Worm (Caenorhabditis elegans): ENCODE results near the gene F31D5.1.

Gene F31D5.1

DNA sequence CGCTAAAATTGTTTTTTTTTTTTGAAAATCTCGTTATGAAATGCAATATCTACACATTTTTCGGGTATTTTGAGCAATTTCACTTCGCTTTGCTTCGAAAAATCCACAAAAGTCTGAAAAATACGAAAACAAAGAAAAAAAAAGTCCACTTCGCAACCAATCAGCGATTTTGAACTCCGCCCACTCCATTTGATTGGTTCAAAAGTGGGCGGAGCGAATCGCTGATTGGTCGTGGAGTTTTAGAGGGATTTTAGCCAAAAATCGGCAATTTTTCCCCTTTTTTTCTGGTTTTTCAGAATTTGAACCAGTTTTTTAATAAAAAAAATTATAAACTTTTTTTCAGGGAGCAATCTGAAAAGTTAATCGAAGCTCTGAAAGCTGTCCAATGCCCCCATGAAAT, 19.8 kb downstream of the F31D5.1 start:
- no peak for TF ChIP-seq pes-1 (GFP tag; IDR thresholded peaks at IDR 0.05)
- TF ChIP-seq scrt-1 (GFP tag; IDR thresholded peaks at IDR 0.05) = no peak
- TF ChIP-seq flt-1 (GFP tag; IDR thresholded peaks at IDR 0.05) = no peak
- TF ChIP-seq hmbx-1 (tag; optimal IDR thresholded peaks at IDR 0.05) = no peak
- no peak for TF ChIP-seq ets-7 (tag; optimal IDR thresholded peaks at IDR 0.05)
- no peak for TF ChIP-seq ceh-13 (GFP tag; optimal IDR thresholded peaks at IDR 0.05)
- TF ChIP-seq hnd-1 (tag; optimal IDR thresholded peaks at IDR 0.05) = no peak

DNA sequence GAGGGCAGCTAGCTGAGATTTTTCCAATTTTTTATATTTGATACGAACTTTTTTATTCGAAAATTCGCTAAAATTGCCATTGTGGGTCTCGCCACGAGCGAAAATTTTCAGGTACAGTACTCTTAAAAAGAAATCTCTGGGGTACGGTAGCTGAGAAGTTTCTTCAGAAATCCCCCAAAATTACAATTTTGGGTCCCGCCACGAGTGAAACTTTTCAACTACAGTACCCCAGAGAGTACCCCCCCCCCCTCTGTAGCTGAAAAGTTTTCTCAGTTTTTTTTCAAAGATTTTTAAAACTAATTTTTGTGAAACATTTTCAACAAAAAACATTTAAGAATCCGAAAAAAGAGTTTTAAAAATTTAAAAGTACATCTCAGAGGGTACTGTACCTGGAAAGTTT, 25.8 kb downstream of the F31D5.1 start:
- no peak for TF ChIP-seq hmg-4 (GFP tag; optimal IDR thresholded peaks at IDR 0.05)
- TF ChIP-seq hnd-1 (tag; optimal IDR thresholded peaks at IDR 0.05) = no peak
- TF ChIP-seq ama-1 (optimal IDR thresholded peaks at IDR 0.05) = no peak
- TF ChIP-seq flt-1 (GFP tag; IDR thresholded peaks at IDR 0.05) = no peak
- TF ChIP-seq tbx-11 (GFP tag; IDR thresholded peaks at IDR 0.05) = no peak
- TF ChIP-seq tbx-37 (GFP tag; conservative IDR thresholded peaks at IDR 0.05) = no peak
- no peak for TF ChIP-seq aly-1 (tag; optimal IDR thresholded peaks at IDR 0.05)
- TF ChIP-seq ets-7 (tag; optimal IDR thresholded peaks at IDR 0.05) = no peak
- TF ChIP-seq ceh-36 (tag; optimal IDR thresholded peaks at IDR 0.05) = no peak
- no peak for TF ChIP-seq tra-4 (tag; optimal IDR thresholded peaks at IDR 0.05)
- TF ChIP-seq hmbx-1 (tag; optimal IDR thresholded peaks at IDR 0.05) = no peak
- no peak for TF ChIP-seq sea-1 (GFP tag; conservative IDR thresholded peaks at IDR 0.05)

ce11 chrII:4246897-4247296, 27.7 kb downstream of the F31D5.1 start, which contains the start of gene gpa-11:
TSS of gene gpa-11 (plus strand) at chrII:4247197.
- no peak for TF ChIP-seq hmbx-1 (tag; optimal IDR thresholded peaks at IDR 0.05)
- no peak for TF ChIP-seq ama-1 (optimal IDR thresholded peaks at IDR 0.05)
- no peak for TF ChIP-seq sea-1 (GFP tag; conservative IDR thresholded peaks at IDR 0.05)
- TF ChIP-seq ceh-36 (tag; optimal IDR thresholded peaks at IDR 0.05) = no peak
- TF ChIP-seq F13C5.2 (tag; optimal IDR thresholded peaks at IDR 0.05) = no peak
- TF ChIP-seq ceh-13 (GFP tag; optimal IDR thresholded peaks at IDR 0.05) = no peak
- TF ChIP-seq hmg-4 (GFP tag; optimal IDR thresholded peaks at IDR 0.05) = no peak
- no peak for TF ChIP-seq ets-7 (tag; optimal IDR thresholded peaks at IDR 0.05)
- TF ChIP-seq tbx-11 (GFP tag; IDR thresholded peaks at IDR 0.05) = no peak
- no peak for TF ChIP-seq scrt-1 (GFP tag; IDR thresholded peaks at IDR 0.05)
- TF ChIP-seq aly-1 (tag; optimal IDR thresholded peaks at IDR 0.05) = no peak

DNA sequence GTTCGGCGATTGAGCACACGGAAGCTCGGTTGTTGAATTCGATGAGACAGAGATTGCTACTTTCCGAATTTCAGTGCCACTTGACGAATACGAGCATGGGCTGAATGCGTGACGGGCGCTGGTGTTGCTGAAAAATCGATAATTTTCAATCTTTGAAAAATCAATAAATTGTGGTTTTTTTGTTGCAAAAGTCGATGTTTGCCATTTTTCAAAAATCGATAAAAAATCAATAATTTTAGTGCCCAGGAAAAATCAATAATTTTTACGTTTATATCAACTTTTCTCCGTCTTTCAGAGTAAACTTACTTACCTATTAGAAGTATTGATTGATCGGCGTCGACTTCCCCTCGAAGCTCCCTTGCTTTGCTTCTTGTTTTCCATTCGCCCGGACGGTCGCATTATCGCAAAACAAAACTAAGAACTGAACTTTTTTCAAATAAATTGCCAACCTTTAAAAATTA, 37.4 kb downstream of the F31D5.1 start, which contains the start of gene C16A11.7:
Gene C16A11.7, minus strand, starts transcription at position 411 of the 461 bp plus-strand sequence.
- TF ChIP-seq aly-1 (tag; optimal IDR thresholded peaks at IDR 0.05) (no peak), hmbx-1 (tag; optimal IDR thresholded peaks at IDR 0.05) (no peak), ceh-36 (tag; optimal IDR thresholded peaks at IDR 0.05) (no peak), scrt-1 (GFP tag; IDR thresholded peaks at IDR 0.05) (no peak), ets-7 (tag; optimal IDR thresholded peaks at IDR 0.05) (no peak), ama-1 (optimal IDR thresholded peaks at IDR 0.05) (no peak), tbx-37 (GFP tag; conservative IDR thresholded peaks at IDR 0.05) (no peak), B0310.2 (tag; optimal IDR thresholded peaks at IDR 0.05) (no peak), ceh-13 (GFP tag; optimal IDR thresholded peaks at IDR 0.05) (no peak), sea-1 (GFP tag; conservative IDR thresholded peaks at IDR 0.05) (no peak), F13C5.2 (tag; optimal IDR thresholded peaks at IDR 0.05) (no peak), pes-1 (GFP tag; IDR thresholded peaks at IDR 0.05) (no peak), tbx-11 (GFP tag; IDR thresholded peaks at IDR 0.05) (no peak), flt-1 (GFP tag; IDR thresholded peaks at IDR 0.05) (no peak), tra-4 (tag; optimal IDR thresholded peaks at IDR 0.05) (no peak), hnd-1 (tag; optimal IDR thresholded peaks at IDR 0.05) (no peak), hmg-4 (GFP tag; optimal IDR thresholded peaks at IDR 0.05) (no peak)

DNA sequence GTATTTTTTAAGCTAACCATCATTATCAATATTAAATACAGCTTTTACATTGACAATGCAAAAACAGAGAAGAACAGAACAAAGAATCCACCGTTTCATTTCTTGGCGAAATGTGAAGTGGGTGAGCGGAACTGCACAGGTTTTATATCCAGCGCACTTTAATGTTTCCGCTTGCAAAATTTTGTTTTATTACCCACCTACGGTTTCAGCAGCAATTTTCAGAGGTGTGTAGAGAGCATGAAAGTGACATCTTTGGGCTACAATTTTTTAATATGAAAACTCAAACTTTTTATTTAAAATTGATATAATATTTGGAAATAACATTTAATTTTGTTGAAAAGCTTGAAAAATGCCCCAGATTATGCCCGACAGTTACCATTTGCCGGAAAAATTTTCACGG, 39.5 kb downstream of the F31D5.1 start, which contains the start of gene clec-135:
Gene clec-135, minus strand, starts transcription at position 101 of the 400 bp plus-strand sequence.
- TF ChIP-seq scrt-1 (GFP tag; IDR thresholded peaks at IDR 0.05) = no peak
- no peak for TF ChIP-seq ama-1 (optimal IDR thresholded peaks at IDR 0.05)
- TF ChIP-seq hmg-4 (GFP tag; optimal IDR thresholded peaks at IDR 0.05) = no peak
- TF ChIP-seq hmbx-1 (tag; optimal IDR thresholded peaks at IDR 0.05) = no peak
- TF ChIP-seq F13C5.2 (tag; optimal IDR thresholded peaks at IDR 0.05) = no peak
- TF ChIP-seq pes-1 (GFP tag; IDR thresholded peaks at IDR 0.05) = no peak
- no peak for TF ChIP-seq sea-1 (GFP tag; conservative IDR thresholded peaks at IDR 0.05)
- no peak for TF ChIP-seq ceh-13 (GFP tag; optimal IDR thresholded peaks at IDR 0.05)
- TF ChIP-seq flt-1 (GFP tag; IDR thresholded peaks at IDR 0.05) = no peak
- no peak for TF ChIP-seq B0310.2 (tag; optimal IDR thresholded peaks at IDR 0.05)
- no peak for TF ChIP-seq ceh-36 (tag; optimal IDR thresholded peaks at IDR 0.05)
- TF ChIP-seq ets-7 (tag; optimal IDR thresholded peaks at IDR 0.05) = no peak
- no peak for TF ChIP-seq tbx-11 (GFP tag; IDR thresholded peaks at IDR 0.05)
- TF ChIP-seq aly-1 (tag; optimal IDR thresholded peaks at IDR 0.05) = no peak

DNA sequence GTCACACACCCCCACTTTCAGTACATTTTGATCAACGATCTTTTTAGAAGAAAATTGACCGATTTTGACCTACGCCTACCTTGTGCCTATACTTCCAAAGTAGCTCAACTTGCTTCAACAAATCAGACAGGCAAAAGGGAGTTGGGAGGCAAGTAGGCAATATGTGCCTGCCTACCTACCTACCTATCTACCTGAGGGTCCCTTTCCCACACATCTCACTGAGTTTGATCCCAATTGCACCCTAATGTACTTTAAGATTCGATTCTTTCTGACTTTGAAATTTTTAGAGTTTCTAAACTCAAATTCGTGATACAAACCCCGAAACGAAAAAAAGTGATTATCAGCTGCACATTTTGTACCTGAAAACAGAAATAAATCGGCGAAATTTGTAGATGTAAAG, 48.5 kb downstream of the F31D5.1 start:
- no peak for TF ChIP-seq ceh-13 (GFP tag; optimal IDR thresholded peaks at IDR 0.05)
- no peak for TF ChIP-seq ceh-36 (tag; optimal IDR thresholded peaks at IDR 0.05)
- TF ChIP-seq hmbx-1 (tag; optimal IDR thresholded peaks at IDR 0.05) = no peak
- no peak for TF ChIP-seq F13C5.2 (tag; optimal IDR thresholded peaks at IDR 0.05)
- no peak for TF ChIP-seq ets-7 (tag; optimal IDR thresholded peaks at IDR 0.05)
- TF ChIP-seq hnd-1 (tag; optimal IDR thresholded peaks at IDR 0.05) = no peak
- no peak for TF ChIP-seq B0310.2 (tag; optimal IDR thresholded peaks at IDR 0.05)
- TF ChIP-seq tbx-11 (GFP tag; IDR thresholded peaks at IDR 0.05) = no peak
- no peak for TF ChIP-seq sea-1 (GFP tag; conservative IDR thresholded peaks at IDR 0.05)
- TF ChIP-seq aly-1 (tag; optimal IDR thresholded peaks at IDR 0.05) = no peak
- no peak for TF ChIP-seq tbx-37 (GFP tag; conservative IDR thresholded peaks at IDR 0.05)
- TF ChIP-seq ama-1 (optimal IDR thresholded peaks at IDR 0.05) = no peak
- TF ChIP-seq pes-1 (GFP tag; IDR thresholded peaks at IDR 0.05) = no peak
- TF ChIP-seq tra-4 (tag; optimal IDR thresholded peaks at IDR 0.05) = no peak
- no peak for TF ChIP-seq hmg-4 (GFP tag; optimal IDR thresholded peaks at IDR 0.05)
- no peak for TF ChIP-seq scrt-1 (GFP tag; IDR thresholded peaks at IDR 0.05)
- no peak for TF ChIP-seq flt-1 (GFP tag; IDR thresholded peaks at IDR 0.05)
